Fruit fly (Drosophila melanogaster) whole organism, embryonic: Measurements from ENCODE around the gene Mondo.

Experiments
- Aef1 ChIP-seq: fragments of 200-800 bp; sonication (Bioruptor generic); IDR thresholded peaks from 3 replicates; pipeline ENCODE4 v1.3.6; 2022; ENCODE audit warnings: missing biosample characterization, missing genetic modification characterization
- B-H1 ChIP-seq: fragments of 200-800 bp; sonication (Bioruptor generic); IDR thresholded peaks from 3 replicates; pipeline ENCODE4 v1.3.6; 2022; ENCODE audit warnings: missing biosample characterization, missing genetic modification characterization
- Bgb ChIP-seq: fragments of 200-800 bp; sonication (Bioruptor generic); IDR thresholded peaks from 2 replicates; pipeline ENCODE4 v1.3.6; 2022; ENCODE audit warnings: missing biosample characterization, missing genetic modification characterization; ENCODE audit not compliant: partially characterized antibody
- CG10267 ChIP-seq: fragments of 200-800 bp; sonication (Bioruptor generic); optimal IDR thresholded peaks from 2 replicates; lab custom pipeline; 2018; ENCODE audit warnings: missing biosample characterization, mild to moderate bottlenecking, missing genetic modification characterization, moderate library complexity
- CG10462 ChIP-seq: fragments of 200-800 bp; sonication (Bioruptor generic); optimal IDR thresholded peaks from 2 replicates; lab custom pipeline; 2016; ENCODE audit warnings: missing biosample characterization, missing genetic modification characterization
- CG10959 ChIP-seq: fragments of 200-800 bp; sonication (Bioruptor generic); IDR thresholded peaks from 2 replicates; pipeline ENCODE4 v1.3.6; 2022; ENCODE audit warnings: missing biosample characterization, missing genetic modification characterization
- CG14050 ChIP-seq: fragments of 200-800 bp; sonication (Bioruptor generic); IDR thresholded peaks from 3 replicates; pipeline ENCODE4 v1.3.6; 2022; ENCODE audit warnings: missing biosample characterization, missing genetic modification characterization
- CG15479 ChIP-seq: fragments of 200-800 bp; sonication (Bioruptor generic); optimal IDR thresholded peaks from 3 replicates; lab custom pipeline; 2019; ENCODE audit warnings: missing biosample characterization, mild to moderate bottlenecking, missing genetic modification characterization, moderate library complexity
- CG15696 ChIP-seq: fragments of 200-800 bp; sonication (Bioruptor generic); optimal IDR thresholded peaks from 2 replicates; lab custom pipeline; 2019; ENCODE audit warnings: missing biosample characterization, mild to moderate bottlenecking, missing genetic modification characterization, moderate library complexity
- CG17912 ChIP-seq: fragments of 200-800 bp; sonication (Bioruptor generic); optimal IDR thresholded peaks from 2 replicates; lab custom pipeline; 2018; ENCODE audit warnings: missing biosample characterization, mild to moderate bottlenecking, missing genetic modification characterization
- CG2678 ChIP-seq: fragments of 200-800 bp; sonication (Bioruptor generic); optimal IDR thresholded peaks from 3 replicates; lab custom pipeline; 2019; ENCODE audit warnings: missing biosample characterization, mild to moderate bottlenecking, missing genetic modification characterization, moderate library complexity
- CG4707 ChIP-seq: fragments of 200-800 bp; sonication (Bioruptor generic); optimal IDR thresholded peaks from 2 replicates; lab custom pipeline; 2018; ENCODE audit warnings: missing biosample characterization, mild to moderate bottlenecking, missing genetic modification characterization, moderate library complexity
- CG6813 ChIP-seq: fragments of 200-800 bp; sonication (Bioruptor generic); optimal IDR thresholded peaks from 2 replicates; lab custom pipeline; 2017; ENCODE audit warnings: missing biosample characterization, missing genetic modification characterization, mild to moderate bottlenecking, moderate library complexity, missing genetic modification reagents
- CG7271 ChIP-seq: fragments of 200-800 bp; sonication (Bioruptor generic); optimal IDR thresholded peaks from 2 replicates; lab custom pipeline; 2018; ENCODE audit warnings: missing biosample characterization, mild to moderate bottlenecking, missing genetic modification characterization, moderate library complexity
- CG8924 ChIP-seq: fragments of 200-800 bp; optimal IDR thresholded peaks from 3 replicates; lab custom pipeline; 2019; ENCODE audit warnings: missing biosample characterization, mild to moderate bottlenecking, missing genetic modification characterization, moderate library complexity
- CG9609 ChIP-seq: fragments of 200-800 bp; sonication (Bioruptor generic); optimal IDR thresholded peaks from 3 replicates; lab custom pipeline; 2016; ENCODE audit warnings: missing biosample characterization, missing genetic modification characterization
- Dref ChIP-seq: fragments of 200-800 bp; sonication (Bioruptor generic); IDR thresholded peaks from 2 replicates; pipeline ENCODE4 v1.3.6; 2022; ENCODE audit warnings: missing biosample characterization, missing genetic modification characterization
- Drgx ChIP-seq: fragments of 200-800 bp; sonication (Bioruptor generic); IDR thresholded peaks from 2 replicates; pipeline ENCODE4 v1.3.6; 2022; ENCODE audit warnings: missing biosample characterization, missing genetic modification characterization
- GATAe ChIP-seq: fragments of 200-800 bp; sonication (Bioruptor generic); conservative IDR thresholded peaks from 2 replicates; pipeline ENCODE4 v1.3.6; 2022; ENCODE audit warnings: missing biosample characterization, missing genetic modification characterization
- Hey ChIP-seq: fragments of 200-800 bp; sonication (Bioruptor generic); optimal IDR thresholded peaks from 3 replicates; lab custom pipeline; 2018; ENCODE audit warnings: missing biosample characterization, mild to moderate bottlenecking, missing genetic modification characterization
- HmgD ChIP-seq: fragments of 200-800 bp; sonication (Bioruptor generic); optimal IDR thresholded peaks from 3 replicates; lab custom pipeline; 2016; ENCODE audit warnings: missing biosample characterization, missing genetic modification characterization
- Hmr ChIP-seq: fragments of 200-800 bp; sonication (Bioruptor generic); optimal IDR thresholded peaks from 3 replicates; lab custom pipeline; 2017; ENCODE audit warnings: mild to moderate bottlenecking, missing biosample characterization, missing genetic modification reagents, missing genetic modification characterization
- MTF-1 ChIP-seq: fragments of 200-800 bp; sonication (Bioruptor generic); optimal IDR thresholded peaks from 2 replicates; lab custom pipeline; 2018; ENCODE audit warnings: missing biosample characterization, mild to moderate bottlenecking, missing genetic modification characterization, borderline replicate concordance
- Meics ChIP-seq: fragments of 200-800 bp; sonication (Bioruptor generic); optimal IDR thresholded peaks from 2 replicates; lab custom pipeline; 2017; ENCODE audit warnings: missing biosample characterization, mild to moderate bottlenecking, missing genetic modification characterization
- Oli ChIP-seq: fragments of 200-800 bp; sonication (Bioruptor generic); optimal IDR thresholded peaks from 2 replicates; lab custom pipeline; 2018; ENCODE audit warnings: missing biosample characterization, mild to moderate bottlenecking, missing genetic modification characterization, moderate library complexity
- Optix ChIP-seq: fragments of 200-800 bp; sonication (Bioruptor generic); IDR thresholded peaks from 3 replicates; pipeline ENCODE4 v1.3.6; 2022; ENCODE audit warnings: missing biosample characterization, missing genetic modification characterization
- Pdp1 ChIP-seq, 2 experiments: fragments of 200-800 bp; sonication (Bioruptor generic); optimal IDR thresholded peaks; 3 replicates each; lab custom pipeline; 2016; ENCODE audit warnings: missing biosample characterization in 2 of 2, missing genetic modification characterization in 2 of 2, mild to moderate bottlenecking in 1 of 2, moderate library complexity in 1 of 2
- Side ChIP-seq: fragments of 200-800 bp; sonication (Bioruptor generic); optimal IDR thresholded peaks from 2 replicates; lab custom pipeline; 2016; ENCODE audit warnings: missing biosample characterization, missing genetic modification characterization
- Tbp ChIP-seq: fragments of >200 bp; optimal IDR thresholded peaks from 2 replicates; lab custom pipeline; 2018; ENCODE audit warnings: missing biosample characterization, missing genetic modification characterization
- Usf ChIP-seq: fragments of 200-800 bp; sonication (Bioruptor generic); optimal IDR thresholded peaks from 2 replicates; lab custom pipeline; 2017; ENCODE audit warnings: missing genotype, missing biosample characterization, missing genetic modification characterization
- btn ChIP-seq: fragments of 200-800 bp; sonication (Bioruptor generic); optimal IDR thresholded peaks from 2 replicates; lab custom pipeline; 2016; ENCODE audit warnings: missing biosample characterization, missing genetic modification characterization
- chinmo ChIP-seq: fragments of 200-800 bp; sonication (Bioruptor generic); IDR thresholded peaks from 4 replicates; pipeline ENCODE4 v1.3.6; 2022; ENCODE audit warnings: missing biosample characterization, missing genetic modification characterization; ENCODE audit not compliant: partially characterized antibody
- chn ChIP-seq: fragments of 200-800 bp; sonication (Bioruptor generic); optimal IDR thresholded peaks from 2 replicates; lab custom pipeline; 2016; ENCODE audit warnings: missing biosample characterization, missing genetic modification characterization
- croc ChIP-seq: fragments of 200-800 bp; sonication (Bioruptor generic); conservative IDR thresholded peaks from 3 replicates; pipeline ENCODE4 v1.3.6; 2022; ENCODE audit warnings: missing biosample characterization, missing genetic modification characterization
- dmrt11E ChIP-seq: fragments of 200-800 bp; sonication (Bioruptor generic); optimal IDR thresholded peaks from 3 replicates; lab custom pipeline; 2018; ENCODE audit warnings: missing biosample characterization, mild to moderate bottlenecking, missing genetic modification characterization, moderate library complexity
- esg ChIP-seq: fragments of 200-800 bp; sonication (Bioruptor generic); conservative IDR thresholded peaks from 2 replicates; pipeline ENCODE4 v1.3.6; 2022; ENCODE audit warnings: missing biosample characterization, missing genetic modification characterization
- eve ChIP-seq, 2 experiments: fragments of >200 bp; optimal IDR thresholded peaks; 2 replicates each; lab custom pipeline; 2017; ENCODE audit warnings: missing biosample characterization in 2 of 2, missing genetic modification characterization in 2 of 2
- exex ChIP-seq: fragments of 200-800 bp; sonication (Bioruptor generic); optimal IDR thresholded peaks from 4 replicates; lab custom pipeline; 2018; ENCODE audit warnings: missing biosample characterization, mild to moderate bottlenecking, missing genetic modification characterization, moderate library complexity
- fd102C ChIP-seq: fragments of 200-800 bp; sonication (Bioruptor generic); optimal IDR thresholded peaks from 2 replicates; lab custom pipeline; 2018; ENCODE audit warnings: missing biosample characterization, mild to moderate bottlenecking, missing genetic modification characterization, moderate library complexity
- fru ChIP-seq: fragments of >200 bp; optimal IDR thresholded peaks from 2 replicates; lab custom pipeline; 2017
- fu2 ChIP-seq: fragments of 200-800 bp; sonication (Bioruptor generic); optimal IDR thresholded peaks from 2 replicates; lab custom pipeline; 2016; ENCODE audit warnings: missing biosample characterization, missing genetic modification characterization
- gcm ChIP-seq: fragments of 200-800 bp; sonication (Bioruptor generic); optimal IDR thresholded peaks from 2 replicates; lab custom pipeline; 2019; ENCODE audit warnings: missing biosample characterization, mild to moderate bottlenecking, missing genetic modification characterization, moderate library complexity
- gsb ChIP-seq: fragments of 200-800 bp; sonication (Bioruptor generic); IDR thresholded peaks from 2 replicates; pipeline ENCODE4 v1.3.6; 2022; ENCODE audit warnings: missing biosample characterization, missing genetic modification characterization
- knrl ChIP-seq: fragments of 200-800 bp; sonication (Bioruptor generic); IDR thresholded peaks from 3 replicates; pipeline ENCODE4 v1.3.6; 2022; ENCODE audit warnings: missing biosample characterization, missing genetic modification characterization; ENCODE audit not compliant: partially characterized antibody
- onecut ChIP-seq: fragments of 200-800 bp; sonication (Bioruptor generic); IDR thresholded peaks from 2 replicates; pipeline ENCODE4 v1.3.6; 2022; ENCODE audit warnings: missing biosample characterization, missing genetic modification characterization
- otp ChIP-seq: fragments of 200-800 bp; sonication (Bioruptor generic); IDR thresholded peaks from 3 replicates; pipeline ENCODE4, ENCODE4 v1.3.6; 2022; ENCODE audit warnings: missing biosample characterization, missing genetic modification characterization
- pfk ChIP-seq: fragments of 200-800 bp; sonication (Bioruptor generic); optimal IDR thresholded peaks from 2 replicates; lab custom pipeline; 2018; ENCODE audit warnings: missing biosample characterization, mild to moderate bottlenecking, missing genetic modification characterization, moderate library complexity
- sens ChIP-seq: fragments of 200-800 bp; sonication (Bioruptor generic); peaks from one replicate; lab custom pipeline; 2016; ENCODE audit warnings: missing biosample characterization, missing genetic modification characterization
- usp ChIP-seq: fragments of >200 bp; optimal IDR thresholded peaks from 2 replicates; lab custom pipeline; 2017; ENCODE audit warnings: missing biosample characterization, missing genetic modification characterization
- vfl ChIP-seq: fragments of 200-800 bp; sonication (Bioruptor generic); optimal IDR thresholded peaks from 2 replicates; lab custom pipeline; 2016; ENCODE audit warnings: missing biosample characterization, missing genetic modification characterization

Mondo gene

dm6 chr2L:21324438-21324890 lies 14.6 kb upstream of the Mondo start (continued):
- TF ChIP-seq Usf (GFP tag; lab: Kevin White, UChicago) (no peak), esg (GFP tag; lab: Robert Waterston, UW) (no peak), Aef1 (no peak), Meics (GFP tag; lab: Kevin White, UChicago) (peak; percentile 21), fru (lab: Kevin White, UChicago) (no peak), CG17912 (GFP tag; lab: Kevin White, UChicago) (no peak), CG2678 (tag; lab: Kevin White, UChicago) (peak; percentile 14), GATAe (GFP tag; lab: Robert Waterston, UW) (no peak), chn (peak; percentile 30), Tbp (GFP tag; lab: Kevin White, UChicago) (no peak), CG14050 (GFP tag; lab: Robert Waterston, UW) (no peak), Dref (no peak), vfl (GFP tag; lab: Kevin White, UChicago) (no peak), CG15479 (peak; percentile 34), CG10462 (GFP tag; lab: Kevin White, UChicago) (no peak), CG7271 (tag; lab: Kevin White, UChicago) (no peak), dmrt11E (no peak), knrl (GFP tag; lab: Robert Waterston, UW) (no peak), Oli (tag; lab: Kevin White, UChicago) (no peak), CG6813 (no peak), pfk (no peak), Hmr (GFP tag; lab: Kevin White, UChicago) (peak; percentile 42), fd102C (GFP tag; lab: Kevin White, UChicago) (no peak), croc (no peak), B-H1 (GFP tag; lab: Robert Waterston, UW) (no peak), Optix (GFP tag; lab: Robert Waterston, UW) (no peak), CG15696 (tag; lab: Kevin White, UChicago) (no peak), Side (GFP tag; lab: Kevin White, UChicago) (no peak), Bgb (peak; percentile 24; the same call in 1 of the 2 replicates), Hey (tag; lab: Kevin White, UChicago) (peak; percentile 11), CG9609 (no peak), CG4707 (no peak), gsb (GFP tag; lab: Robert Waterston, UW) (no peak), CG8924 (tag; lab: Kevin White, UChicago) (no peak)
- TF ChIP-seq, all 482 proteins: peak for 51

- TF ChIP-seq exex (tag; lab: Kevin White, UChicago) (peak; percentile 25), GATAe (GFP tag; lab: Robert Waterston, UW) (peak; percentile 78), gcm (GFP tag; lab: Kevin White, UChicago) (peak; percentile 57), Pdp1 (GFP tag; optimal IDR thresholded peaks at IDR 0.05; lab: Kevin White, UChicago) (no peak)
Measured at dm6 chr2L:21322161-21322560, 12.3 kb upstream of the Mondo start.

- TF ChIP-seq eve (GFP tag; optimal IDR thresholded peaks at IDR 0.05; lab: Kevin White, UChicago) (peak in 1 of 2 experiments; percentile 51), MTF-1 (GFP tag; lab: Kevin White, UChicago) (no peak), btn (no peak), chinmo (GFP tag; lab: Robert Waterston, UW) (peak; percentile 89; the same call in 3 of the 4 replicates), B-H1 (GFP tag; lab: Robert Waterston, UW) (no peak), onecut (GFP tag; lab: Robert Waterston, UW) (peak; percentile 86), CG10959 (GFP tag; lab: Robert Waterston, UW) (no peak), sens (peak; percentile 29), fu2 (GFP tag; lab: Kevin White, UChicago) (no peak), CG10267 (tag; lab: Kevin White, UChicago) (no peak), Drgx (GFP tag; lab: Robert Waterston, UW) (no peak), otp (GFP tag; lab: Robert Waterston, UW) (no peak), HmgD (GFP tag; lab: Kevin White, UChicago) (no peak), usp (GFP tag; lab: Kevin White, UChicago) (no peak)
Measured at dm6 chr2L:21316716-21317115, 6.9 kb upstream of the Mondo start.
